Worm (Caenorhabditis elegans) whole organism, young adult: Measurements from ENCODE around the gene Y113G7A.13.

ENCODE experiments used
- B0035.1 ChIP-seq: sonication (generic microtip); optimal IDR thresholded peaks from 2 replicates; lab custom pipeline; 2016; ENCODE audit warnings: missing genetic modification characterization, mild to moderate bottlenecking, missing compliant biosample characterization, missing genotype, missing genetic modification reagents
- B0336.3 ChIP-seq: fragments of 200-800 bp; sonication (Bioruptor generic); IDR thresholded peaks from 2 replicates; pipeline ENCODE4 v1.3.6; 2022; ENCODE audit warnings: missing genetic modification characterization, missing compliant biosample characterization
- F37B4.10 ChIP-seq: fragments of 200-800 bp; sonication (Bioruptor generic); IDR thresholded peaks from 2 replicates; pipeline ENCODE4 v1.3.6; 2022; ENCODE audit warnings: missing genetic modification characterization, missing compliant biosample characterization
- F49E8.2 ChIP-seq: sonication (generic microtip); optimal IDR thresholded peaks from 3 replicates; lab custom pipeline; 2017; ENCODE audit warnings: missing genetic modification characterization, mild to moderate bottlenecking, missing compliant biosample characterization, antibody characterized with exemption, moderate library complexity; ENCODE audit not compliant: insufficient read depth
- F52B5.7 ChIP-seq: sonication (generic microtip); optimal IDR thresholded peaks from 2 replicates; lab custom pipeline; 2016; ENCODE audit warnings: mild to moderate bottlenecking, missing genetic modification characterization, missing compliant biosample characterization
- F57A8.1 ChIP-seq: fragments of 200-800 bp; sonication (Bioruptor generic); optimal IDR thresholded peaks from 2 replicates; lab custom pipeline; 2018; ENCODE audit warnings: mild to moderate bottlenecking, missing genetic modification characterization, moderate library complexity, missing compliant biosample characterization
- F57C9.4 ChIP-seq: sonication (generic microtip); optimal IDR thresholded peaks from 2 replicates; lab custom pipeline; 2017; ENCODE audit warnings: mild to moderate bottlenecking, missing genetic modification characterization, missing compliant biosample characterization
- K11D2.4 ChIP-seq: fragments of 200-800 bp; sonication (Bioruptor generic); IDR thresholded peaks from 2 replicates; pipeline ENCODE4 v1.3.6; 2022; ENCODE audit warnings: missing genetic modification reagents, missing genetic modification characterization, missing compliant biosample characterization
- Y53G8AR.9 ChIP-seq: fragments of 200-800 bp; sonication (Bioruptor generic); conservative IDR thresholded peaks from 2 replicates; pipeline ENCODE4 v1.3.6; 2022; ENCODE audit warnings: missing genetic modification reagents, missing genetic modification characterization, missing compliant biosample characterization
- Y56A3A.18 ChIP-seq: fragments of 200-800 bp; sonication (Bioruptor generic); IDR thresholded peaks from 2 replicates; pipeline ENCODE4 v1.3.6; 2022; ENCODE audit warnings: missing genetic modification reagents, missing genetic modification characterization, missing compliant biosample characterization
- ccch-3 ChIP-seq: fragments of 200-800 bp; sonication (Bioruptor generic); optimal IDR thresholded peaks from 2 replicates; lab custom pipeline; 2018; ENCODE audit warnings: mild to moderate bottlenecking, missing genetic modification characterization, missing compliant biosample characterization
- cebp-2 ChIP-seq: fragments of 200-800 bp; sonication (Bioruptor generic); IDR thresholded peaks from 2 replicates; pipeline ENCODE4 v1.3.6; 2022; ENCODE audit warnings: missing genetic modification characterization, missing compliant biosample characterization
- ceh-58 ChIP-seq: fragments of 200-800 bp; sonication (Bioruptor generic); IDR thresholded peaks from 2 replicates; pipeline ENCODE4 v1.3.6; 2022; ENCODE audit warnings: missing genetic modification characterization, missing compliant biosample characterization
- ceh-79 ChIP-seq: sonication (generic microtip); optimal IDR thresholded peaks from 2 replicates; lab custom pipeline; 2017; ENCODE audit warnings: mild to moderate bottlenecking, missing genetic modification characterization, missing compliant biosample characterization
- die-1 ChIP-seq: sonication (generic microtip); optimal IDR thresholded peaks from 2 replicates; lab custom pipeline; 2016; ENCODE audit warnings: missing genotype, mild to moderate bottlenecking, missing genetic modification characterization, missing compliant biosample characterization
- dpff-1 ChIP-seq: sonication (generic microtip); optimal IDR thresholded peaks from 2 replicates; lab custom pipeline; 2017; ENCODE audit warnings: mild to moderate bottlenecking, missing genetic modification characterization, missing compliant biosample characterization
- efl-1 ChIP-seq: fragments of 150-350 bp; optimal IDR thresholded peaks from 2 replicates; lab custom pipeline; 2014; ENCODE audit warnings: missing biosample characterization, missing genetic modification reagents, missing genetic modification characterization
- egl-18 ChIP-seq: fragments of 200-800 bp; sonication (Bioruptor generic); IDR thresholded peaks from 2 replicates; pipeline ENCODE4 v1.3.6; 2022; ENCODE audit warnings: missing genetic modification reagents, missing genetic modification characterization, missing compliant biosample characterization
- ekl-4 ChIP-seq: fragments of 200-800 bp; sonication (Bioruptor generic); IDR thresholded peaks from 2 replicates; pipeline ENCODE4 v1.3.6; 2022; ENCODE audit warnings: missing genetic modification reagents, missing genetic modification characterization, missing compliant biosample characterization
- ets-4 ChIP-seq: fragments of 200-800 bp; sonication (Bioruptor generic); optimal IDR thresholded peaks from 2 replicates; lab custom pipeline; 2018; ENCODE audit warnings: mild to moderate bottlenecking, missing genetic modification characterization, missing compliant biosample characterization
- fkh-3 ChIP-seq: sonication (generic microtip); optimal IDR thresholded peaks from 2 replicates; lab custom pipeline; 2016; ENCODE audit warnings: mild to moderate bottlenecking, missing genetic modification characterization, missing compliant biosample characterization
- gei-17 ChIP-seq: fragments of 200-800 bp; sonication (Bioruptor generic); optimal IDR thresholded peaks from 2 replicates; lab custom pipeline; 2018; ENCODE audit warnings: mild to moderate bottlenecking, missing genetic modification characterization, missing compliant biosample characterization
- hlh-12 ChIP-seq: sonication (generic microtip); optimal IDR thresholded peaks from 2 replicates; lab custom pipeline; 2016; ENCODE audit warnings: missing genetic modification characterization, missing compliant biosample characterization
- hmg-1.2 ChIP-seq: fragments of 200-800 bp; sonication (Bioruptor generic); IDR thresholded peaks from 2 replicates; pipeline ENCODE4 v1.3.6; 2022; ENCODE audit warnings: missing genetic modification reagents, missing genetic modification characterization, missing compliant biosample characterization
- lin-40 ChIP-seq: sonication (generic microtip); optimal IDR thresholded peaks from 2 replicates; lab custom pipeline; 2016; ENCODE audit warnings: missing genetic modification characterization, mild to moderate bottlenecking, missing compliant biosample characterization, missing genotype, missing genetic modification reagents
- lin-54 ChIP-seq: fragments of 200-800 bp; sonication (Bioruptor generic); optimal IDR thresholded peaks from 2 replicates; lab custom pipeline; 2018; ENCODE audit warnings: mild to moderate bottlenecking, missing genetic modification characterization, missing compliant biosample characterization
- madf-3 ChIP-seq: fragments of 200-800 bp; sonication (Bioruptor generic); IDR thresholded peaks from 2 replicates; pipeline ENCODE4 v1.3.6; 2022; ENCODE audit warnings: missing genetic modification reagents, missing genetic modification characterization, missing compliant biosample characterization
- madf-6 ChIP-seq: fragments of 200-800 bp; sonication (Bioruptor generic); IDR thresholded peaks from 2 replicates; pipeline ENCODE4 v1.3.6; 2022; ENCODE audit warnings: missing genetic modification reagents, missing genetic modification characterization, missing compliant biosample characterization
- mxl-1 ChIP-seq: sonication (generic microtip); optimal IDR thresholded peaks from 2 replicates; lab custom pipeline; 2016; ENCODE audit warnings: missing genetic modification characterization, missing compliant biosample characterization
- nfyb-1 ChIP-seq: fragments of 200-800 bp; sonication (Bioruptor generic); IDR thresholded peaks from 2 replicates; pipeline ENCODE4 v1.3.6; 2022; ENCODE audit warnings: missing genetic modification reagents, missing genetic modification characterization, missing compliant biosample characterization
- nhr-120 ChIP-seq: fragments of 200-800 bp; sonication (Bioruptor generic); IDR thresholded peaks from 2 replicates; pipeline ENCODE4 v1.3.6; 2022; ENCODE audit warnings: missing genetic modification characterization, missing compliant biosample characterization
- nhr-90 ChIP-seq: sonication (generic microtip); optimal IDR thresholded peaks from 2 replicates; lab custom pipeline; 2016; ENCODE audit warnings: missing genotype, mild to moderate bottlenecking, missing genetic modification characterization, missing compliant biosample characterization
- pha-4 ChIP-seq: fragments of 150-350 bp; sonication (generic microtip); optimal IDR thresholded peaks from 2 replicates; lab custom pipeline; 2014; ENCODE audit warnings: missing biosample characterization, missing genetic modification reagents, missing genetic modification characterization
- repo-1 ChIP-seq: sonication (generic microtip); optimal IDR thresholded peaks from 2 replicates; lab custom pipeline; 2017; ENCODE audit warnings: mild to moderate bottlenecking, missing genetic modification characterization, missing compliant biosample characterization
- rpc-1 ChIP-seq, 2 experiments: fragments of 150-350 bp in 1 of 2; sonication (generic microtip) in 1 of 2; optimal IDR thresholded peaks; 2 replicates each; lab custom pipeline; 2014 to 2018; ENCODE audit warnings: missing biosample characterization in 1 of 2, missing genetic modification characterization in 1 of 2, missing genetic modification reagents in 1 of 2, missing genotype in 1 of 2
- sdz-38 ChIP-seq: sonication (generic microtip); optimal IDR thresholded peaks from 2 replicates; lab custom pipeline; 2016; ENCODE audit warnings: missing genotype, missing genetic modification characterization, missing compliant biosample characterization
- sea-2 ChIP-seq: fragments of 200-800 bp; sonication (Bioruptor generic); IDR thresholded peaks from 2 replicates; pipeline ENCODE4 v1.3.6; 2022; ENCODE audit warnings: missing genetic modification characterization, missing compliant biosample characterization
- somi-1 ChIP-seq: fragments of 200-800 bp; sonication (Bioruptor generic); optimal IDR thresholded peaks from 2 replicates; lab custom pipeline; 2018; ENCODE audit warnings: mild to moderate bottlenecking, missing genetic modification characterization, missing compliant biosample characterization
- tbx-9 ChIP-seq: sonication (generic microtip); optimal IDR thresholded peaks from 2 replicates; lab custom pipeline; 2016; ENCODE audit warnings: borderline replicate concordance, missing genetic modification characterization, inconsistent platforms, missing compliant biosample characterization
- tlf-1 ChIP-seq: fragments of 200-800 bp; sonication (Bioruptor generic); optimal IDR thresholded peaks from 2 replicates; lab custom pipeline; 2018; ENCODE audit warnings: mild to moderate bottlenecking, missing genetic modification characterization, missing compliant biosample characterization
- unc-62 ChIP-seq: fragments of 150-350 bp; optimal IDR thresholded peaks from 2 replicates; lab custom pipeline; 2014; ENCODE audit warnings: missing biosample characterization, missing genetic modification reagents, missing genetic modification characterization
- ztf-22 ChIP-seq: fragments of 200-800 bp; sonication (Bioruptor generic); optimal IDR thresholded peaks from 2 replicates; lab custom pipeline; 2018; ENCODE audit warnings: mild to moderate bottlenecking, missing genetic modification characterization, moderate library complexity, missing compliant biosample characterization
- ztf-26 ChIP-seq: sonication (generic microtip); optimal IDR thresholded peaks from 2 replicates; lab custom pipeline; 2017; ENCODE audit warnings: missing genetic modification characterization, missing compliant biosample characterization
- ztf-28 ChIP-seq: fragments of 200-800 bp; sonication (Bioruptor generic); IDR thresholded peaks from 2 replicates; pipeline ENCODE4 v1.3.6; 2022; ENCODE audit warnings: missing genetic modification reagents, missing genetic modification characterization, missing compliant biosample characterization

Gene Y113G7A.13

ce11 chrV:20158223-20158622, 10.2 kb downstream of the Y113G7A.13 start, which contains the start of gene F19B2.6:
Gene F19B2.6 (plus strand): TSS chrV:20158523.
- no peak for TF ChIP-seq K11D2.4 (GFP tag; lab: Robert Waterston, UW)
- no peak for TF ChIP-seq ztf-28 (GFP tag; lab: Robert Waterston, UW)
- no peak for TF ChIP-seq nhr-120
- TF ChIP-seq F57A8.1 (GFP tag; lab: Kevin White, UChicago): no peak
- no peak for TF ChIP-seq mxl-1
- no peak for TF ChIP-seq pha-4 (tag; lab: Kevin White, UChicago)
- no peak for TF ChIP-seq tbx-9 (tag; lab: Kevin White, UChicago)
- no peak for TF ChIP-seq ceh-79
- TF ChIP-seq F57C9.4 (tag; lab: Kevin White, UChicago): no peak
- no peak for TF ChIP-seq rpc-1 (optimal IDR thresholded peaks at IDR 0.05; lab: Kevin White, UChicago)
- no peak for TF ChIP-seq rpc-1 (tag; optimal IDR thresholded peaks at IDR 0.05; lab: Kevin White, UChicago)
- no peak for TF ChIP-seq F37B4.10 (GFP tag; lab: Robert Waterston, UW)
- TF ChIP-seq sea-2 (GFP tag; lab: Robert Waterston, UW): no peak
- no peak for TF ChIP-seq ztf-22 (GFP tag; lab: Kevin White, UChicago)
- no peak for TF ChIP-seq somi-1 (GFP tag; lab: Kevin White, UChicago)
- TF ChIP-seq nhr-90 (tag; lab: Kevin White, UChicago): no peak
- TF ChIP-seq lin-40 (tag; lab: Kevin White, UChicago): no peak
- TF ChIP-seq B0336.3 (GFP tag; lab: Robert Waterston, UW): no peak
- TF ChIP-seq cebp-2 (GFP tag; lab: Robert Waterston, UW): no peak
- TF ChIP-seq, all 124 proteins: peak for 0

- peak; percentile 74 for TF ChIP-seq B0336.3 (GFP tag; lab: Robert Waterston, UW)
- peak; percentile 10 for TF ChIP-seq gei-17 (GFP tag; lab: Kevin White, UChicago)
- TF ChIP-seq hlh-12 (tag; lab: Kevin White, UChicago): no peak
- peak; percentile 64 for TF ChIP-seq repo-1 (tag; lab: Kevin White, UChicago)
- TF ChIP-seq tlf-1: peak; percentile 37
- TF ChIP-seq ceh-58 (GFP tag; lab: Robert Waterston, UW): no peak
- TF ChIP-seq B0035.1 (tag; lab: Kevin White, UChicago): no peak
- 0 out of 2 replicates have a peak, but pooled peaks have one; percentile 22 for TF ChIP-seq nfyb-1 (GFP tag; lab: Robert Waterston, UW)
- peak; percentile 14 for TF ChIP-seq fkh-3 (tag; lab: Kevin White, UChicago)
- TF ChIP-seq madf-6 (GFP tag; lab: Robert Waterston, UW): peak; percentile 4; the same call in 1 of the 2 replicates
- TF ChIP-seq ztf-22 (GFP tag; lab: Kevin White, UChicago): no peak
- no peak for TF ChIP-seq efl-1 (GFP tag; lab: Kevin White, UChicago)
- TF ChIP-seq Y53G8AR.9 (GFP tag; lab: Robert Waterston, UW): 0 out of 2 replicates have a peak, but pooled peaks have one; percentile 82
- TF ChIP-seq egl-18 (GFP tag; lab: Robert Waterston, UW): 0 out of 2 replicates have a peak, but pooled peaks have one; percentile 61
- TF ChIP-seq unc-62: no peak
These were observed 13.8 kb downstream of the Y113G7A.13 start for ce11 chrV:20161781-20162289.

- TF ChIP-seq madf-3 (GFP tag; lab: Robert Waterston, UW): 0 out of 2 replicates have a peak, but pooled peaks have one; percentile 66
- TF ChIP-seq Y56A3A.18 (GFP tag; lab: Robert Waterston, UW): peak; percentile 6
- peak; percentile 30 for TF ChIP-seq lin-54 (GFP tag; lab: Kevin White, UChicago)
- TF ChIP-seq repo-1 (tag; lab: Kevin White, UChicago): no peak
- no peak for TF ChIP-seq hmg-1.2 (GFP tag; lab: Robert Waterston, UW)
- TF ChIP-seq Y53G8AR.9 (GFP tag; lab: Robert Waterston, UW): peak; percentile 81
- peak; percentile 7 for TF ChIP-seq ets-4 (GFP tag; lab: Kevin White, UChicago)
- TF ChIP-seq dpff-1 (tag; lab: Kevin White, UChicago): no peak
- peak; percentile 68 for TF ChIP-seq B0336.3 (GFP tag; lab: Robert Waterston, UW)
- TF ChIP-seq sdz-38: no peak
- no peak for TF ChIP-seq F49E8.2 (tag; lab: Kevin White, UChicago)
- TF ChIP-seq F52B5.7 (tag; lab: Kevin White, UChicago): no peak
- TF ChIP-seq ccch-3: no peak
- TF ChIP-seq cebp-2 (GFP tag; lab: Robert Waterston, UW): no peak
- TF ChIP-seq ztf-26 (tag; lab: Kevin White, UChicago): no peak
- no peak for TF ChIP-seq ekl-4 (GFP tag; lab: Robert Waterston, UW)
- no peak for TF ChIP-seq die-1 (tag; lab: Kevin White, UChicago)
- TF ChIP-seq tlf-1: peak; percentile 26
- TF ChIP-seq ztf-22 (GFP tag; lab: Kevin White, UChicago): no peak
These were observed 14.5 kb downstream of the Y113G7A.13 start for ce11 chrV:20162290-20163104.
